Fruit fly (Drosophila melanogaster) whole organism: ENCODE results near the gene Dpy-30L1.

Source experiments
- Dll ChIP-seq: fragments of >200 bp; optimal IDR thresholded peaks from 2 replicates; lab custom pipeline; 2017
- pan ChIP-seq: fragments of >200 bp; optimal IDR thresholded peaks from 2 replicates; lab custom pipeline; 2017
- usp ChIP-seq: fragments of >200 bp; optimal IDR thresholded peaks from 2 replicates; lab custom pipeline; 2017; ENCODE audit warnings: missing biosample characterization, missing genetic modification characterization, mixed read lengths

- TF ChIP-seq usp (GFP tag; lab: Kevin White, UChicago), result no peak
- TF ChIP-seq Dll (lab: Kevin White, UChicago), result no peak
- no peak for TF ChIP-seq pan (lab: Kevin White, UChicago)
Observed at dm6 chr2L:10735923-10736322, 3.5 kb downstream of the Dpy-30L1 start, which contains the start of gene Nup107.
